Worm (Caenorhabditis elegans): ENCODE measurements around the gene mrpl-32.

mrpl-32 gene

ce11 chrIII:8446940-8447403, 2.6 kb upstream of the mrpl-32 start, which contains the start of gene rpn-3 (continued):
- peak; percentile 84 for TF ChIP-seq unc-42 (tag; optimal IDR thresholded peaks at IDR 0.05)
- peak; percentile 84 for TF ChIP-seq tbx-2 (tag; optimal IDR thresholded peaks at IDR 0.05)
- TF ChIP-seq hlh-30 (tag; optimal IDR thresholded peaks at IDR 0.05; ENCODE audit: insufficient read depth), result peak; percentile 46
- no peak for TF ChIP-seq pat-9 (tag; optimal IDR thresholded peaks at IDR 0.05)
- peak; percentile 22 for TF ChIP-seq F13H6.1 (tag; optimal IDR thresholded peaks at IDR 0.05)
- TF ChIP-seq pag-3 (tag; optimal IDR thresholded peaks at IDR 0.05; ENCODE audit: borderline replicate concordance), result no peak
- TF ChIP-seq rnt-1 (tag; optimal IDR thresholded peaks at IDR 0.05), result peak; percentile 73
- peak; percentile 44 for TF ChIP-seq ceh-19 (GFP tag; optimal IDR thresholded peaks at IDR 0.05)
- TF ChIP-seq hlh-8 (tag; optimal IDR thresholded peaks at IDR 0.05), result peak; percentile 8
- TF ChIP-seq sdc-2 (tag; optimal IDR thresholded peaks at IDR 0.05), result peak; percentile 3
- peak; percentile 66 for TF ChIP-seq unc-86 (tag; optimal IDR thresholded peaks at IDR 0.05)
- TF ChIP-seq K09A11.1 (tag; optimal IDR thresholded peaks at IDR 0.05; ENCODE audit: insufficient read depth), result peak; percentile 68

- TF ChIP-seq pros-1 (tag; optimal IDR thresholded peaks at IDR 0.05) (no peak), F13H6.1 (tag; optimal IDR thresholded peaks at IDR 0.05) (no peak), unc-42 (tag; optimal IDR thresholded peaks at IDR 0.05) (no peak), fax-1 (tag; optimal IDR thresholded peaks at IDR 0.05) (no peak), lin-11 (tag; optimal IDR thresholded peaks at IDR 0.05) (no peak), ahr-1 (tag; optimal IDR thresholded peaks at IDR 0.05) (no peak), fkh-6 (tag; optimal IDR thresholded peaks at IDR 0.05) (no peak), npax-4 (tag; optimal IDR thresholded peaks at IDR 0.05) (no peak), ceh-24 (tag; optimal IDR thresholded peaks at IDR 0.05) (no peak), che-1 (tag; optimal IDR thresholded peaks at IDR 0.05) (no peak), ceh-19 (GFP tag; optimal IDR thresholded peaks at IDR 0.05) (no peak), odd-2 (tag; optimal IDR thresholded peaks at IDR 0.05) (no peak), ceh-6 (GFP tag; optimal IDR thresholded peaks at IDR 0.05) (no peak)
Measured at ce11 chrIII:8450494-8450893, 937 bp downstream of the mrpl-32 start.

- TF ChIP-seq ceh-34 (tag; optimal IDR thresholded peaks at IDR 0.05), result no peak
- no peak for TF ChIP-seq hlh-6 (tag; optimal IDR thresholded peaks at IDR 0.05)
- no peak for TF ChIP-seq nfya-1 (tag; optimal IDR thresholded peaks at IDR 0.05)
- TF ChIP-seq ztf-16 (tag; optimal IDR thresholded peaks at IDR 0.05), result no peak
- TF ChIP-seq hlh-15 (tag; optimal IDR thresholded peaks at IDR 0.05), result no peak
- TF ChIP-seq zip-5 (tag; optimal IDR thresholded peaks at IDR 0.05), result no peak
- no peak for TF ChIP-seq sox-2 (GFP tag; IDR thresholded peaks at IDR 0.05)
- TF ChIP-seq unc-55 (GFP tag; optimal IDR thresholded peaks at IDR 0.05), result no peak
- no peak for TF ChIP-seq C08G9.2 (tag; optimal IDR thresholded peaks at IDR 0.05)
- TF ChIP-seq rnt-1 (tag; optimal IDR thresholded peaks at IDR 0.05), result no peak
- no peak for TF ChIP-seq K02D7.2 (tag; optimal IDR thresholded peaks at IDR 0.05)
Measured at ce11 chrIII:8451181-8451580, 1.6 kb downstream of the mrpl-32 start.

ce11 chrIII:8457605-8458004, 8.0 kb downstream of the mrpl-32 start:
- TF ChIP-seq elt-4 (tag; optimal IDR thresholded peaks at IDR 0.05), result no peak
- no peak for TF ChIP-seq hlh-8 (tag; optimal IDR thresholded peaks at IDR 0.05)
- TF ChIP-seq ceh-45 (GFP tag; IDR thresholded peaks at IDR 0.05), result no peak
- TF ChIP-seq nhr-232 (tag; optimal IDR thresholded peaks at IDR 0.05), result no peak
- TF ChIP-seq Y22D7AL.16 (tag; optimal IDR thresholded peaks at IDR 0.05), result no peak
- TF ChIP-seq K02D7.2 (tag; optimal IDR thresholded peaks at IDR 0.05), result no peak
- TF ChIP-seq nhr-11 (tag; optimal IDR thresholded peaks at IDR 0.05), result no peak
- TF ChIP-seq unc-42 (tag; optimal IDR thresholded peaks at IDR 0.05), result no peak
- no peak for TF ChIP-seq lim-6 (tag; optimal IDR thresholded peaks at IDR 0.05)
- no peak for TF ChIP-seq unc-86 (tag; optimal IDR thresholded peaks at IDR 0.05)
- no peak for TF ChIP-seq ceh-2 (tag; optimal IDR thresholded peaks at IDR 0.05)
- no peak for TF ChIP-seq ets-4 (tag; optimal IDR thresholded peaks at IDR 0.05)
- no peak for TF ChIP-seq fkh-6 (tag; optimal IDR thresholded peaks at IDR 0.05)
- no peak for TF ChIP-seq hlh-30 (tag; optimal IDR thresholded peaks at IDR 0.05; ENCODE audit: insufficient read depth)
- no peak for TF ChIP-seq sdc-2 (tag; optimal IDR thresholded peaks at IDR 0.05)
- no peak for TF ChIP-seq ceh-22 (tag; optimal IDR thresholded peaks at IDR 0.05)
- no peak for TF ChIP-seq ama-1 (optimal IDR thresholded peaks at IDR 0.05)
- TF ChIP-seq dmd-4 (tag; optimal IDR thresholded peaks at IDR 0.05; ENCODE audit: borderline replicate concordance), result no peak
- no peak for TF ChIP-seq madf-2 (tag; optimal IDR thresholded peaks at IDR 0.05)
- no peak for TF ChIP-seq C08G9.2 (tag; optimal IDR thresholded peaks at IDR 0.05)

Data from whole organism, late embryonic.